Fruit fly (Drosophila melanogaster) whole organism, prepupa: Measurements from ENCODE around the gene CG6847.

Experiments
- Blimp-1 ChIP-seq: fragments of 200-800 bp; sonication (Bioruptor generic); optimal IDR thresholded peaks from 3 replicates; lab custom pipeline; 2017; ENCODE audit warnings: missing biosample characterization, missing genetic modification characterization, mild to moderate bottlenecking, moderate library complexity, missing genetic modification reagents
- CG10631 ChIP-seq: fragments of 200-800 bp; sonication (Bioruptor generic); optimal IDR thresholded peaks from 2 replicates; lab custom pipeline; 2016; ENCODE audit warnings: missing biosample characterization, missing genetic modification characterization
- CG11294 ChIP-seq: fragments of 200-800 bp; sonication (Bioruptor generic); IDR thresholded peaks from 2 replicates; pipeline ENCODE4 v1.3.6; 2022; ENCODE audit warnings: missing biosample characterization, missing genetic modification characterization
- CG15336 ChIP-seq: fragments of 200-800 bp; sonication (Bioruptor generic); IDR thresholded peaks from 2 replicates; pipeline ENCODE4 v1.3.6; 2022; ENCODE audit warnings: missing biosample characterization, missing genetic modification characterization
- CG1621 ChIP-seq: fragments of 200-800 bp; sonication (Bioruptor generic); optimal IDR thresholded peaks from 3 replicates; lab custom pipeline; 2018; ENCODE audit warnings: missing biosample characterization, mild to moderate bottlenecking, missing genetic modification characterization
- CG16779 ChIP-seq: fragments of 200-800 bp; sonication (Bioruptor generic); optimal IDR thresholded peaks from 3 replicates; lab custom pipeline; 2017; ENCODE audit warnings: missing biosample characterization, mild to moderate bottlenecking, missing genetic modification characterization
- CG3032 ChIP-seq: fragments of 200-800 bp; optimal IDR thresholded peaks from 2 replicates; lab custom pipeline; 2019; ENCODE audit warnings: missing biosample characterization, mild to moderate bottlenecking, missing genetic modification characterization, moderate library complexity
- CG31627 ChIP-seq: fragments of 200-800 bp; sonication (Bioruptor generic); optimal IDR thresholded peaks from 3 replicates; lab custom pipeline; 2016; ENCODE audit warnings: missing biosample characterization, missing genetic modification characterization
- CG4318 ChIP-seq: fragments of 200-800 bp; sonication (Bioruptor generic); optimal IDR thresholded peaks from 3 replicates; lab custom pipeline; 2017; ENCODE audit warnings: missing biosample characterization, mild to moderate bottlenecking, missing genetic modification characterization
- CG6163 ChIP-seq: fragments of 200-800 bp; sonication (Bioruptor generic); IDR thresholded peaks from 3 replicates; pipeline ENCODE4 v1.3.6; 2022; ENCODE audit warnings: missing biosample characterization, missing genetic modification characterization
- CG6276 ChIP-seq: fragments of 200-800 bp; sonication (Bioruptor generic); optimal IDR thresholded peaks from 2 replicates; lab custom pipeline; 2017; ENCODE audit warnings: missing biosample characterization, mild to moderate bottlenecking, missing genetic modification characterization
- CG6854 ChIP-seq: fragments of 200-800 bp; sonication (Bioruptor generic); optimal IDR thresholded peaks from 2 replicates; lab custom pipeline; 2017; ENCODE audit warnings: missing biosample characterization, mild to moderate bottlenecking, missing genetic modification characterization
- CG7368 ChIP-seq: fragments of 200-800 bp; sonication (Bioruptor generic); optimal IDR thresholded peaks from 3 replicates; lab custom pipeline; 2016; ENCODE audit warnings: missing biosample characterization, missing genetic modification characterization
- CG9139 ChIP-seq: fragments of 200-800 bp; sonication (Bioruptor generic); optimal IDR thresholded peaks from 3 replicates; lab custom pipeline; 2017; ENCODE audit warnings: missing biosample characterization, mild to moderate bottlenecking, missing genetic modification characterization
- Eip78C ChIP-seq: fragments of 200-800 bp; sonication (Bioruptor generic); peaks from one replicate; lab custom pipeline; 2016; ENCODE audit warnings: missing biosample characterization, missing genetic modification characterization
- Gug ChIP-seq: fragments of 200-800 bp; sonication (Bioruptor generic); IDR thresholded peaks from 2 replicates; pipeline ENCODE4 v1.3.6; 2022; ENCODE audit warnings: missing biosample characterization, missing genetic modification characterization
- Hr38 ChIP-seq: sonication (Bioruptor generic); optimal IDR thresholded peaks from 2 replicates; lab custom pipeline; 2016; ENCODE audit warnings: missing biosample characterization, missing genetic modification characterization
- Hr4 ChIP-seq: fragments of 200-800 bp; sonication (Bioruptor generic); optimal IDR thresholded peaks from 3 replicates; lab custom pipeline; 2016; ENCODE audit warnings: missing biosample characterization, missing genetic modification characterization
- Lpt ChIP-seq: fragments of 200-800 bp; sonication (Bioruptor generic); optimal IDR thresholded peaks from 3 replicates; lab custom pipeline; 2016; ENCODE audit warnings: missing biosample characterization, missing genetic modification characterization
- OdsH ChIP-seq: fragments of 200-800 bp; sonication (Bioruptor generic); optimal IDR thresholded peaks from 3 replicates; lab custom pipeline; 2016; ENCODE audit warnings: missing biosample characterization, missing genetic modification characterization
- Smox ChIP-seq: fragments of 200-800 bp; sonication (Bioruptor generic); optimal IDR thresholded peaks from 3 replicates; lab custom pipeline; 2016; ENCODE audit warnings: missing biosample characterization, missing genetic modification characterization
- Sox102F ChIP-seq: fragments of 200-800 bp; sonication (Bioruptor generic); optimal IDR thresholded peaks from 2 replicates; lab custom pipeline; 2016; ENCODE audit warnings: missing biosample characterization, mild to moderate bottlenecking, missing genetic modification characterization
- Sox14 ChIP-seq: fragments of 200-800 bp; sonication (Bioruptor generic); optimal IDR thresholded peaks from 3 replicates; lab custom pipeline; 2016; ENCODE audit warnings: missing biosample characterization, missing genetic modification characterization
- achi ChIP-seq: fragments of 200-800 bp; sonication (Bioruptor generic); optimal IDR thresholded peaks from 3 replicates; lab custom pipeline; 2016; ENCODE audit warnings: missing biosample characterization, missing genetic modification characterization
- cyc ChIP-seq: fragments of 200-800 bp; sonication (Bioruptor generic); optimal IDR thresholded peaks from 3 replicates; lab custom pipeline; 2016; ENCODE audit warnings: missing biosample characterization, missing genetic modification characterization
- dsx ChIP-seq: fragments of 200-800 bp; optimal IDR thresholded peaks from 3 replicates; lab custom pipeline; 2019; ENCODE audit warnings: missing biosample characterization, mild to moderate bottlenecking, missing genetic modification characterization, moderate library complexity; ENCODE audit not compliant: poor library complexity, severe bottlenecking
- esn ChIP-seq: fragments of 200-800 bp; sonication (Bioruptor generic); optimal IDR thresholded peaks from 2 replicates; lab custom pipeline; 2016; ENCODE audit warnings: missing biosample characterization, mild to moderate bottlenecking, missing genetic modification characterization, moderate library complexity
- fd59A ChIP-seq: fragments of 200-800 bp; sonication (Bioruptor generic); optimal IDR thresholded peaks from 2 replicates; lab custom pipeline; 2017; ENCODE audit warnings: missing biosample characterization, mild to moderate bottlenecking, missing genetic modification characterization, missing genetic modification reagents
- fkh ChIP-seq: fragments of 200-800 bp; sonication (Bioruptor generic); optimal IDR thresholded peaks from 3 replicates; lab custom pipeline; 2017; ENCODE audit warnings: missing biosample characterization, mild to moderate bottlenecking, missing genetic modification characterization, moderate library complexity
- lz ChIP-seq: fragments of 200-800 bp; sonication (Bioruptor generic); optimal IDR thresholded peaks from 3 replicates; lab custom pipeline; 2016; ENCODE audit warnings: missing biosample characterization, missing genetic modification characterization
- net ChIP-seq: fragments of 200-800 bp; sonication (Bioruptor generic); optimal IDR thresholded peaks from 3 replicates; lab custom pipeline; 2016; ENCODE audit warnings: missing biosample characterization, missing genetic modification characterization
- pdm3 ChIP-seq: fragments of 200-800 bp; sonication (Bioruptor generic); optimal IDR thresholded peaks from 3 replicates; lab custom pipeline; 2016; ENCODE audit warnings: missing biosample characterization, missing genetic modification characterization
- salr ChIP-seq, 2 experiments: fragments of 200-800 bp; sonication (Bioruptor generic); optimal IDR thresholded peaks; 3 replicates each; lab custom pipeline; 2016 to 2018; ENCODE audit warnings: missing biosample characterization in 2 of 2, missing genetic modification characterization in 2 of 2, mild to moderate bottlenecking in 1 of 2
- ss ChIP-seq, 2 experiments: fragments of 200-800 bp; sonication (Bioruptor generic); optimal IDR thresholded peaks; 2 replicates in 1 of 2; 3 replicates in 1 of 2; lab custom pipeline; 2017 to 2018; ENCODE audit warnings: mild to moderate bottlenecking in 2 of 2, missing biosample characterization in 2 of 2, missing genetic modification characterization in 2 of 2, moderate library complexity in 1 of 2
- topi ChIP-seq: fragments of 200-800 bp; sonication (Bioruptor generic); optimal IDR thresholded peaks from 3 replicates; lab custom pipeline; 2016; ENCODE audit warnings: missing biosample characterization, missing genetic modification characterization
- vri ChIP-seq: fragments of 200-800 bp; sonication (Bioruptor generic); optimal IDR thresholded peaks from 3 replicates; lab custom pipeline; 2016; ENCODE audit warnings: missing biosample characterization, mild to moderate bottlenecking, missing genetic modification characterization

Gene CG6847

DNA sequence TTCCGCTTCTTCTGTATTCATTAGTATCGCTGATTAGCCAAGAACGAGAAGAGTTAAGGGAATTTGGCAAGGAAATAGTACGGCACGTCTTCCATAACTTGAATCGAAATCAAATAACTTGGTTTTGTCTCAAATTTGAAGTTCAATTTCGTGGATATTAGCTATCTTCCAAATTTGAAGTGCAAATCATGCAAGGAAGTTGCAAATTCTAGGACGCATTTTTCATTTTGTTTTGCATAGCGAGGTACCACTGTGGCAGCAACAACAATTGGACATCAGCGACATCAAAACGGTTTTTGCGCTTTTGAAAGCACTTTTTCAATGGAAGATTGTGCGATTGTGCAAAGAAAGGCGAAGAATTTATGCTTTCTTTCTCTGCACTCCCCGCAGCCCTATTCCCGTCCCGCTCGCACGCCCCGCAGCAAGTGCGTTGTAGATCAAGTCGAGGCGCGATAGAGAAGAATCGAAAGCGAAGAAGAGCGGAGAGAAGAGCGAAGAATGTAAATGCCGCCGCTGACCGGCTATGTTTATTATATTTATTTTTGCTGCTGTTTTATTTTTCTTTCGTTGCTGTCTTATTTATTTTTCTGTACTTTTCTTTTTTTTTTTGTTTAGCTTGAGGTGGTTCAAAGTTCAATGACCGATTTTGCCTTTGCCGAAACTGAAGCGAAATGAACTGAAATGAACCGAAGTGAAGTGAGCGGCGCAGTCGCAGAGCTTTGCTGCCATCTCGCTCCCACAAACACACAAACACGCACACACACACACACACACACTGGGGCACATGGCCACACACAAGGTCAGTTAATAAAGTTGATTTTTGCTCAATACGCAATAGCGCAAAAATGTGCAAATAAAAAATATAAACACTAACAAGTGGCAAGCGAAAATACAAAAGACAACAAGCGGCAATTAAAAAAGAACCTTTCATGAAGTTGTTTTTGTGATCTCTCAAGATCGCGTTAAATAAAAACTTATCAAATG lies 29.8 kb upstream of the CG6847 start (continued):
- TF ChIP-seq CG31627 (GFP tag; lab: Kevin White, UChicago) (peak; percentile 83), Sox102F (peak; percentile 68), OdsH (peak; percentile 67), Sox14 (GFP tag; lab: Kevin White, UChicago) (peak; percentile 69), CG10631 (GFP tag; lab: Kevin White, UChicago) (peak; percentile 51), Smox (peak; percentile 73), salr (GFP tag; optimal IDR thresholded peaks at IDR 0.05; lab: Kevin White, UChicago) (peak in 1 of 2 experiments; percentile 59), CG6276 (GFP tag; lab: Kevin White, UChicago) (peak; percentile 53), cyc (GFP tag; lab: Kevin White, UChicago) (peak; percentile 81), topi (GFP tag; lab: Kevin White, UChicago) (peak; percentile 78), CG4318 (peak; percentile 57), CG3032 (tag; lab: Kevin White, UChicago) (no peak), CG7368 (GFP tag; lab: Kevin White, UChicago) (peak; percentile 62), Gug (peak; percentile 73), CG1621 (tag; lab: Kevin White, UChicago) (peak; percentile 14), CG6163 (GFP tag; lab: Robert Waterston, UW) (peak; percentile 75), esn (GFP tag; lab: Kevin White, UChicago) (peak; percentile 78), CG15336 (GFP tag; lab: Robert Waterston, UW) (peak; percentile 73), CG6854 (GFP tag; lab: Kevin White, UChicago) (no peak), CG11294 (GFP tag; lab: Robert Waterston, UW) (peak; percentile 81), fkh (GFP tag; lab: Kevin White, UChicago) (peak; percentile 14), Blimp-1 (GFP tag; lab: Kevin White, UChicago) (no peak), Hr38 (no peak), net (peak; percentile 65), dsx (GFP tag; lab: Kevin White, UChicago) (peak; percentile 8), vri (GFP tag; lab: Kevin White, UChicago) (peak; percentile 48), pdm3 (GFP tag; lab: Kevin White, UChicago) (peak; percentile 80), ss (GFP tag; optimal IDR thresholded peaks at IDR 0.05; lab: Kevin White, UChicago) (peak; percentile 18 to 44), achi (GFP tag; lab: Kevin White, UChicago) (peak; percentile 45)

DNA sequence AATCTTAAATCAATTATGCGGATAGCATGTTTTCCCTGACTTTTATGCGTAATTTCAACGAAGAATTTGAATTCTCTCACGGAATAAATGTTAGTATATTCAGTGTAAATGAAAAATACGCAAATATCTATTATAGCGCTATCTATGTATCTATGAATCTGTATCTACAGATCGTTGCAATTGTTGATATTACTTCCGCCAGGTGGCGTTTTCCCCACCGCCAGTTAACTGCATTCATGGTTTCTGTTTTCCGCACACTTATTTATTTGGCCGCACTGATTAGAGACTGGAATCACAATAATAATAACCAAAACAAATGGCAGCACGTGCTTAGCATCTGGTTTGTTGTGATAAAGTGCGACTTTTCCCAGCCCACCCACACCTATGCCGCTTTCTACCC lies 28.5 kb upstream of the CG6847 start:
- TF ChIP-seq Hr38 (no peak), Sox102F (no peak), CG6854 (GFP tag; lab: Kevin White, UChicago) (no peak), CG9139 (GFP tag; lab: Kevin White, UChicago) (no peak), CG31627 (GFP tag; lab: Kevin White, UChicago) (no peak), CG6163 (GFP tag; lab: Robert Waterston, UW) (no peak), fd59A (no peak), CG16779 (tag; lab: Kevin White, UChicago) (no peak), lz (GFP tag; lab: Kevin White, UChicago) (no peak), Lpt (GFP tag; lab: Kevin White, UChicago) (no peak), CG15336 (GFP tag; lab: Robert Waterston, UW) (no peak), achi (GFP tag; lab: Kevin White, UChicago) (no peak), Smox (no peak), Hr4 (no peak), Eip78C (GFP tag; lab: Kevin White, UChicago) (no peak), ss (GFP tag; optimal IDR thresholded peaks at IDR 0.05; lab: Kevin White, UChicago) (no peak)
- TF ChIP-seq, all 60 proteins: peak for 0
